Fruit fly (Drosophila melanogaster): ENCODE results near the gene ND-ASHI.

The ND-ASHI gene

DNA sequence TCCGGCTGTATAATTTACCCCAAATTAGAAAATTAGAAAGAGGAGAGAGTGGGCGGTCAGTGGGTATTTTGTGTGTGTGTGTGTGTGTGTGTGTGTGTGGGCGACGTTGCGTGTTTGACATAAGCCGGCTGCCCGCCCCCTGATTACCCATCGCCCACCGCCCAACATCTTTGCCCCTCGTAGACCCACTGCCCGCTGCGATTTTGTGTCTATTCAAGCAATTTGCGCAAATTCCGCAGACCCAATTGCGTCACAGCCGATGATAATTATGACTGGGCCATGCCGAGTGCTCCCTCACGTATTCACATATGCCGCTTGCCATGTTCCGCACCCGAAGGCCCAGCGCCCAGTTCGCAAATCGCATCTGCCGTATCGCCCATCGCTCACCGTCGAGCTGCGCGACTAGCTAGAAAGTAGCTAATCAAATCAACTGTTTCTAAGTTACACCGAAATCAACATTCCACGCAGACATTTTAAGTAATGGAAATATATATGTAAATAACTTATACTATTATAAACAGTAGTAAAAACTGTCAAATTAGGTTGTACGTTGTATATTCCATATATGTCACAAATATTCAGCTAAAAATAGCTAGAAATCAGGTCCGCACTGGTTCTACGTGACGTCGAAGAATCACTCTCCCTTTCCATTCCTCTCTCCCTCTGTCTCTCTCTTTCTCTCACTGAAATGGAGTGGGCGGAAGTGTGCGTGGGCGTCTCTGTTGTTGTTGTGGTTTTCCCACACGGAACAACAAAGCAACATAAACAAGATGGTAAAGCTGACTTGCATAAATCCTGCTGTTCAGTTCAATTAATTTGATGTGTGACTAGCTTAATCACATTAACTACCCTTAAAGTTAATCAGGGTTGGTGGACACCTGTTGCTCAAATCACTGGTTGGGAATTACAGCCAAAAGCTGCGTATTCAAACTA lies 22.0 kb downstream of the ND-ASHI start:
- peak; percentile 59 for TF ChIP-seq CG14711 (tag; optimal IDR thresholded peaks at IDR 0.05)
- peak; percentile 28 for TF ChIP-seq CG11617 (GFP tag; optimal IDR thresholded peaks at IDR 0.05)
- peak; percentile 24 for TF ChIP-seq CG12768 (GFP tag; optimal IDR thresholded peaks at IDR 0.05)
- TF ChIP-seq bab1 (GFP tag; optimal IDR thresholded peaks at IDR 0.05), result peak; percentile 73
- no peak for TF ChIP-seq Crg-1 (GFP tag; optimal IDR thresholded peaks at IDR 0.05)
- TF ChIP-seq CG7045 (GFP tag; optimal IDR thresholded peaks at IDR 0.05), result peak; percentile 14
- TF ChIP-seq cic (GFP tag; optimal IDR thresholded peaks at IDR 0.05), result no peak
- peak; percentile 23 for TF ChIP-seq CG5204 (GFP tag; optimal IDR thresholded peaks at IDR 0.05)
- TF ChIP-seq toe (GFP tag; optimal IDR thresholded peaks at IDR 0.05), result no peak
- TF ChIP-seq tj (GFP tag; optimal IDR thresholded peaks at IDR 0.05), result peak; percentile 92
- TF ChIP-seq pad (GFP tag; optimal IDR thresholded peaks at IDR 0.05), result peak; percentile 36
- peak in 1 of 2 experiments; percentile 28 for TF ChIP-seq cnc (optimal IDR thresholded peaks at IDR 0.05)
- peak; percentile 69 for TF ChIP-seq CG7101 (tag; optimal IDR thresholded peaks at IDR 0.05)
- TF ChIP-seq CG33017 (tag; optimal IDR thresholded peaks at IDR 0.05), result peak; percentile 71
- TF ChIP-seq ovo (GFP tag; optimal IDR thresholded peaks at IDR 0.05), result no peak
- TF ChIP-seq kay (GFP tag; ENCODE audit: borderline replicate concordance), result peak; percentile 74
- no peak for TF ChIP-seq Hr96 (GFP tag; optimal IDR thresholded peaks at IDR 0.05)
- no peak for TF ChIP-seq Clk (GFP tag; optimal IDR thresholded peaks at IDR 0.05)
- no peak for TF ChIP-seq CG1620 (GFP tag; optimal IDR thresholded peaks at IDR 0.05)
- peak; percentile 16 for TF ChIP-seq Mnt (GFP tag; optimal IDR thresholded peaks at IDR 0.05)

DNA sequence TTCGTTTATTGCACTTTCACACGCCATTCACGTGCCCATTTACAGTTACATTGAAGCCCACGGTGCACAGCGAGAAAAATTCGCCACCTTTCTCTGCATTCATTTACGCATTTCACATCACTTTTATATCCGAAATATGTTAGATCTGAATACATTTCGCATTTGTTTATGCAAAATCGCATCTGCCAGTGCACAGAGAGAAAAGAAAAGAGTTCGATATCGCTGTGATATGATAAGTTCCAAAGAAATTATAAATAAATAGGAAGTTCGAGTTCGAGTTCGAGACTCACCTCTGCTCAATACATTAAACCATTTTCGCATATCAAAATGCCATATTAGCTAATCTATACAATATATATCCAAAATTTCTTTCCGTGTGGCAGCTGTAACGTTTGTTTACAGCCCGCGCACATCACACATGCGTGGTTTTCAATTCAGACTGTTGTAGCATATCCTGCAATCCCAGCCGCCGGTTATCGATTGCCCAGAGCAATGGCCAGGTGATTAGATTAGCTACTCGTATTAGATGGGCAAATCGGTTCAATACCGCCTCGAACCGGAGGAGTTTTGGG lies 22.8 kb downstream of the ND-ASHI start:
- TF ChIP-seq Hr96 (GFP tag; optimal IDR thresholded peaks at IDR 0.05) (peak; percentile 87), CG14711 (tag; optimal IDR thresholded peaks at IDR 0.05) (peak; percentile 83), toe (GFP tag; optimal IDR thresholded peaks at IDR 0.05) (peak; percentile 74), CG33017 (tag; optimal IDR thresholded peaks at IDR 0.05) (peak; percentile 84), pad (GFP tag; optimal IDR thresholded peaks at IDR 0.05) (peak; percentile 81), bab1 (GFP tag; optimal IDR thresholded peaks at IDR 0.05) (peak; percentile 88), CG12768 (GFP tag; optimal IDR thresholded peaks at IDR 0.05) (peak; percentile 89), CG7101 (tag; optimal IDR thresholded peaks at IDR 0.05) (peak; percentile 93), cnc (optimal IDR thresholded peaks at IDR 0.05) (no peak), CG11617 (GFP tag; optimal IDR thresholded peaks at IDR 0.05) (peak; percentile 96), kay (GFP tag; ENCODE audit: borderline replicate concordance) (no peak), Clk (GFP tag; optimal IDR thresholded peaks at IDR 0.05) (peak; percentile 62), Mnt (GFP tag; optimal IDR thresholded peaks at IDR 0.05) (peak; percentile 89), CG7045 (GFP tag; optimal IDR thresholded peaks at IDR 0.05) (peak; percentile 87), Crg-1 (GFP tag; optimal IDR thresholded peaks at IDR 0.05) (peak; percentile 85), cic (GFP tag; optimal IDR thresholded peaks at IDR 0.05) (peak; percentile 79), ovo (GFP tag; optimal IDR thresholded peaks at IDR 0.05) (peak; percentile 98), CG1620 (GFP tag; optimal IDR thresholded peaks at IDR 0.05) (peak; percentile 74), CG5204 (GFP tag; optimal IDR thresholded peaks at IDR 0.05) (peak; percentile 86), tj (GFP tag; optimal IDR thresholded peaks at IDR 0.05) (peak; percentile 69)

DNA sequence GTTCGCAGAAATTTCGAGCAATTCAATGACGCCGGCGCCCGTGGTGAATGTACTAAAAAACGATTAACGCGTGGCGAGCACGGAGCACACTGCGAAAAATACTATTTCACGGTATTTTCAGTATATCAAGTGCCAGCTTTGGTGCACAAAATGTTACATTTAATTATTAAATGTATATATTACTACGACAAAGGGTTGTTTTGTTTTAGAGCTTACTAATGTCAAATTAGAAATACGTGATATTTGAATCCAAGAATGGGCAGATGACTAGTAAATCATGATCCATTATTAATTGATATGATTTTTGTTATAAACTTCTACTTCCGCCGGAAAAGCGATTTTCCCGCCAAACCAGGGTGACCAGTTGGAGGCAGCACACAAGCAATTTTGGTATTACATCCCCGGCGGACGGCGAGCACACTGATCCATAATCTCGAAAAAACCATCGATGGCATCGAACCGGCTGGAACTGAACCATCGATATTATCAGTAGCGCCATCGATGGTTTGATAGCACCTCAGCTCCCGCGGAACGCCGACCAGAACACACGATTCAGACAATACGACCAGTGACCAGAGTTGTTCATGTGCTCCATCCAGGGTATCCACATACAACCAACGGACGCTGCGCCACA lies 24.6 kb downstream of the ND-ASHI start, which contains the start of the genes CG3226 and Cdc7:
Gene CG3226 (minus strand): TSS at position 51 of the 634 bp plus-strand sequence.
Gene Cdc7 (plus strand): TSS at position 344 of the 634 bp plus-strand sequence.
- TF ChIP-seq cnc (optimal IDR thresholded peaks at IDR 0.05) (no peak), CG7101 (tag; optimal IDR thresholded peaks at IDR 0.05) (peak; percentile 90), pad (GFP tag; optimal IDR thresholded peaks at IDR 0.05) (peak; percentile 74), CG33017 (tag; optimal IDR thresholded peaks at IDR 0.05) (peak; percentile 3), ovo (GFP tag; optimal IDR thresholded peaks at IDR 0.05) (peak; percentile 52), cic (GFP tag; optimal IDR thresholded peaks at IDR 0.05) (peak; percentile 39), kay (GFP tag; ENCODE audit: borderline replicate concordance) (no peak), tj (GFP tag; optimal IDR thresholded peaks at IDR 0.05) (peak; percentile 66), Mnt (GFP tag; optimal IDR thresholded peaks at IDR 0.05) (peak; percentile 79), toe (GFP tag; optimal IDR thresholded peaks at IDR 0.05) (peak; percentile 36), Hr96 (GFP tag; optimal IDR thresholded peaks at IDR 0.05) (no peak), CG7045 (GFP tag; optimal IDR thresholded peaks at IDR 0.05) (no peak), bab1 (GFP tag; optimal IDR thresholded peaks at IDR 0.05) (peak; percentile 91), Crg-1 (GFP tag; optimal IDR thresholded peaks at IDR 0.05) (peak; percentile 80), CG1620 (GFP tag; optimal IDR thresholded peaks at IDR 0.05) (peak; percentile 82), CG11617 (GFP tag; optimal IDR thresholded peaks at IDR 0.05) (peak; percentile 88), CG14711 (tag; optimal IDR thresholded peaks at IDR 0.05) (peak; percentile 83)

DNA sequence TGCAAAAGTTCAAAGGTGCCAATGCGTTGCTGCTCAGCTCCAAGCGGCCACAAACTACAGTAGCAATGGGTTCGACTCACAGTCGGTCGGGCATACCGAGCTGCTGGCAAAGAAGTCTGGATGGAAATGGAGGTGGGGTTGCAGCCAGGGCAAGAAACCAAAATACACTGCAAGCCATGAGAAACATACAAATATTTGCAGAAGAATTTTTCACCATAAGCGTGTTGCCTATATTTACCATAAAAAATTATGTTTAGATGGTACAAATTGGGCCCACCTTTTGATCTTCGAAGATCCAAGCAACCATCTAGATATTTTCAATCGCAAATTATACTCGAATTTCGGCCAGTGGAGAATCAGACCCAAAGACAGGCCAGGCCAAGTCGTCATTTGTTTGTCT lies 32.1 kb downstream of the ND-ASHI start:
- TF ChIP-seq CG7045 (GFP tag; optimal IDR thresholded peaks at IDR 0.05), result no peak
- TF ChIP-seq Hr96 (GFP tag; optimal IDR thresholded peaks at IDR 0.05), result no peak
- TF ChIP-seq bab1 (GFP tag; optimal IDR thresholded peaks at IDR 0.05), result no peak
- TF ChIP-seq CG5204 (GFP tag; optimal IDR thresholded peaks at IDR 0.05), result no peak
- TF ChIP-seq CG1620 (GFP tag; optimal IDR thresholded peaks at IDR 0.05), result no peak
- no peak for TF ChIP-seq CG7101 (tag; optimal IDR thresholded peaks at IDR 0.05)
- TF ChIP-seq kay (GFP tag; ENCODE audit: borderline replicate concordance), result no peak
- no peak for TF ChIP-seq toe (GFP tag; optimal IDR thresholded peaks at IDR 0.05)
- no peak for TF ChIP-seq Mnt (GFP tag; optimal IDR thresholded peaks at IDR 0.05)
- TF ChIP-seq CG11617 (GFP tag; optimal IDR thresholded peaks at IDR 0.05), result no peak
- TF ChIP-seq ovo (GFP tag; optimal IDR thresholded peaks at IDR 0.05), result no peak
- no peak for TF ChIP-seq Clk (GFP tag; optimal IDR thresholded peaks at IDR 0.05)
- no peak for TF ChIP-seq CG14711 (tag; optimal IDR thresholded peaks at IDR 0.05)
- no peak for TF ChIP-seq cnc (optimal IDR thresholded peaks at IDR 0.05)
- TF ChIP-seq Crg-1 (GFP tag; optimal IDR thresholded peaks at IDR 0.05), result no peak
- TF ChIP-seq CG12768 (GFP tag; optimal IDR thresholded peaks at IDR 0.05), result no peak
- TF ChIP-seq tj (GFP tag; optimal IDR thresholded peaks at IDR 0.05), result no peak
- TF ChIP-seq pad (GFP tag; optimal IDR thresholded peaks at IDR 0.05), result no peak
- no peak for TF ChIP-seq CG33017 (tag; optimal IDR thresholded peaks at IDR 0.05)
- no peak for TF ChIP-seq cic (GFP tag; optimal IDR thresholded peaks at IDR 0.05)

All from whole organism, adult.